Fruit fly (Drosophila melanogaster) whole organism, embryonic: ENCODE results near the gene Jon99Ciii.

Experiments
- Blimp-1 ChIP-seq: fragments of 200-800 bp; sonication (Bioruptor generic); optimal IDR thresholded peaks from 3 replicates; lab custom pipeline; 2018; ENCODE audit warnings: missing biosample characterization, missing genetic modification characterization, mild to moderate bottlenecking, moderate library complexity, missing genetic modification reagents
- CG10431 ChIP-seq: fragments of 200-800 bp; sonication (Bioruptor generic); optimal IDR thresholded peaks from 3 replicates; lab custom pipeline; 2018; ENCODE audit warnings: missing biosample characterization, mild to moderate bottlenecking, missing genetic modification characterization
- CG12391 ChIP-seq: fragments of 200-800 bp; sonication (Bioruptor generic); optimal IDR thresholded peaks from 3 replicates; lab custom pipeline; 2018; ENCODE audit warnings: missing biosample characterization, mild to moderate bottlenecking, missing genetic modification characterization, moderate library complexity
- CG13424 ChIP-seq: fragments of 200-800 bp; sonication (Bioruptor generic); optimal IDR thresholded peaks from 2 replicates; lab custom pipeline; 2019; ENCODE audit warnings: missing biosample characterization, mild to moderate bottlenecking, missing genetic modification characterization, moderate library complexity
- CG13894 ChIP-seq: fragments of 200-800 bp; sonication (Bioruptor generic); optimal IDR thresholded peaks from 3 replicates; lab custom pipeline; 2018; ENCODE audit warnings: missing biosample characterization, mild to moderate bottlenecking, missing genetic modification characterization, moderate library complexity
- CG1647 ChIP-seq: fragments of 200-800 bp; sonication (Bioruptor generic); optimal IDR thresholded peaks from 3 replicates; lab custom pipeline; 2016; ENCODE audit warnings: missing biosample characterization, missing genetic modification characterization
- CG16779 ChIP-seq: fragments of 200-800 bp; sonication (Bioruptor generic); IDR thresholded peaks from 2 replicates; pipeline ENCODE4 v1.3.6; 2022; ENCODE audit warnings: missing biosample characterization, missing genetic modification characterization
- CG16813 ChIP-seq: fragments of 200-800 bp; sonication (Bioruptor generic); IDR thresholded peaks from 3 replicates; pipeline ENCODE4 v1.3.6; 2022; ENCODE audit warnings: missing biosample characterization, missing genetic modification characterization; ENCODE audit not compliant: partially characterized antibody
- CG17385 ChIP-seq: fragments of 200-800 bp; sonication (Bioruptor generic); optimal IDR thresholded peaks from 3 replicates; lab custom pipeline; 2018; ENCODE audit warnings: missing biosample characterization, mild to moderate bottlenecking, missing genetic modification characterization
- CG17612 ChIP-seq: fragments of 200-800 bp; sonication (Bioruptor generic); IDR thresholded peaks from 2 replicates; pipeline ENCODE4 v1.3.6; 2022; ENCODE audit warnings: missing biosample characterization, missing genetic modification characterization
- CG18476 ChIP-seq: fragments of 200-800 bp; sonication (Bioruptor generic); optimal IDR thresholded peaks from 2 replicates; lab custom pipeline; 2016; ENCODE audit warnings: missing biosample characterization, mild to moderate bottlenecking, missing genetic modification characterization
- CG18764 ChIP-seq: fragments of 200-800 bp; sonication (Bioruptor generic); optimal IDR thresholded peaks from 3 replicates; lab custom pipeline; 2016; ENCODE audit warnings: missing biosample characterization, missing genetic modification characterization
- CG31441 ChIP-seq: fragments of 200-800 bp; sonication (Bioruptor generic); IDR thresholded peaks from 2 replicates; pipeline ENCODE4 v1.3.6; 2022; ENCODE audit warnings: missing biosample characterization, missing genetic modification characterization
- CG33557 ChIP-seq: fragments of 200-800 bp; sonication (Bioruptor generic); optimal IDR thresholded peaks from 2 replicates; lab custom pipeline; 2019; ENCODE audit warnings: missing biosample characterization, mild to moderate bottlenecking, missing genetic modification characterization, moderate library complexity
- CG34376 ChIP-seq: fragments of 200-800 bp; sonication (Bioruptor generic); optimal IDR thresholded peaks from 2 replicates; lab custom pipeline; 2018; ENCODE audit warnings: missing biosample characterization, mild to moderate bottlenecking, missing genetic modification characterization
- CG4328 ChIP-seq: fragments of 200-800 bp; sonication (Bioruptor generic); optimal IDR thresholded peaks from 3 replicates; lab custom pipeline; 2017; ENCODE audit warnings: missing biosample characterization, missing genetic modification reagents, missing genetic modification characterization
- CG5180 ChIP-seq: fragments of 200-800 bp; sonication (Bioruptor generic); optimal IDR thresholded peaks from 3 replicates; lab custom pipeline; 2017; ENCODE audit warnings: missing biosample characterization, missing genetic modification characterization, mild to moderate bottlenecking, moderate library complexity, missing genetic modification reagents
- CG5953 ChIP-seq: fragments of 200-800 bp; sonication (Bioruptor generic); IDR thresholded peaks from 2 replicates; pipeline ENCODE4 v1.3.6; 2022; ENCODE audit warnings: missing biosample characterization, missing genetic modification characterization
- CG6272 ChIP-seq: fragments of 200-800 bp; sonication (Bioruptor generic); IDR thresholded peaks from 2 replicates; pipeline ENCODE4 v1.3.6; 2022; ENCODE audit warnings: missing biosample characterization, missing genetic modification characterization
- CG6854 ChIP-seq: fragments of 200-800 bp; sonication (Bioruptor generic); optimal IDR thresholded peaks from 3 replicates; lab custom pipeline; 2017; ENCODE audit warnings: missing biosample characterization, mild to moderate bottlenecking, missing genetic modification characterization
- CG7271 ChIP-seq: fragments of 200-800 bp; sonication (Bioruptor generic); optimal IDR thresholded peaks from 2 replicates; lab custom pipeline; 2018; ENCODE audit warnings: missing biosample characterization, mild to moderate bottlenecking, missing genetic modification characterization, moderate library complexity
- CG7556 ChIP-seq: fragments of 200-800 bp; sonication (Bioruptor generic); optimal IDR thresholded peaks from 2 replicates; lab custom pipeline; 2017; ENCODE audit warnings: missing biosample characterization, mild to moderate bottlenecking, missing genetic modification characterization
- CG7786 ChIP-seq: fragments of 200-800 bp; sonication (Bioruptor generic); optimal IDR thresholded peaks from 2 replicates; lab custom pipeline; 2016; ENCODE audit warnings: missing biosample characterization, missing genetic modification characterization
- CG7839 ChIP-seq: fragments of 200-800 bp; sonication (Bioruptor generic); optimal IDR thresholded peaks from 3 replicates; lab custom pipeline; 2018; ENCODE audit warnings: missing biosample characterization, mild to moderate bottlenecking, missing genetic modification characterization, moderate library complexity
- CG8290 ChIP-seq, 3 experiments: fragments of 200-800 bp; sonication (Bioruptor generic); optimal IDR thresholded peaks; 2 replicates each; lab custom pipeline; 2016 to 2019; ENCODE audit warnings: missing biosample characterization in 3 of 3, missing genetic modification characterization in 3 of 3, mild to moderate bottlenecking in 2 of 3, moderate library complexity in 1 of 3
- CG8388 ChIP-seq: fragments of 200-800 bp; sonication (Bioruptor generic); optimal IDR thresholded peaks from 2 replicates; lab custom pipeline; 2019; ENCODE audit warnings: missing biosample characterization, mild to moderate bottlenecking, missing genetic modification characterization, moderate library complexity
- CrebB ChIP-seq: fragments of 200-800 bp; sonication (Bioruptor generic); optimal IDR thresholded peaks from 3 replicates; lab custom pipeline; 2018; ENCODE audit warnings: missing biosample characterization, mild to moderate bottlenecking, missing genetic modification characterization
- D19B ChIP-seq: fragments of 200-800 bp; sonication (Bioruptor generic); optimal IDR thresholded peaks from 2 replicates; lab custom pipeline; 2017; ENCODE audit warnings: missing biosample characterization, mild to moderate bottlenecking, missing genetic modification characterization
- Doc2 ChIP-seq: fragments of 200-800 bp; sonication (Bioruptor generic); IDR thresholded peaks from 2 replicates; pipeline ENCODE4 v1.3.6; 2022; ENCODE audit warnings: missing biosample characterization, missing genetic modification characterization
- Dp ChIP-seq: fragments of 200-800 bp; sonication (Bioruptor generic); optimal IDR thresholded peaks from 2 replicates; lab custom pipeline; 2018; ENCODE audit warnings: missing biosample characterization, mild to moderate bottlenecking, missing genetic modification characterization, moderate library complexity
- Elba2 ChIP-seq: fragments of 200-800 bp; sonication (Bioruptor generic); optimal IDR thresholded peaks from 3 replicates; lab custom pipeline; 2016; ENCODE audit warnings: missing biosample characterization, missing genetic modification characterization
- Ets97D ChIP-seq: fragments of 200-800 bp; sonication (Bioruptor generic); optimal IDR thresholded peaks from 3 replicates; lab custom pipeline; 2016; ENCODE audit warnings: missing biosample characterization, missing genetic modification characterization
- PHDP ChIP-seq: fragments of 200-800 bp; sonication (Bioruptor generic); optimal IDR thresholded peaks from 3 replicates; lab custom pipeline; 2018; ENCODE audit warnings: missing biosample characterization, mild to moderate bottlenecking, missing genetic modification characterization, moderate library complexity
- ase ChIP-seq: fragments of 200-800 bp; sonication (Bioruptor generic); IDR thresholded peaks from 3 replicates; pipeline ENCODE4 v1.3.6; 2022; ENCODE audit warnings: missing biosample characterization, missing genetic modification characterization
- ash1 ChIP-seq: fragments of 200-800 bp; sonication (Bioruptor generic); optimal IDR thresholded peaks from 2 replicates; lab custom pipeline; 2018; ENCODE audit warnings: missing biosample characterization, mild to moderate bottlenecking, missing genetic modification characterization
- bbx ChIP-seq: fragments of 200-800 bp; sonication (Bioruptor generic); IDR thresholded peaks from 2 replicates; pipeline ENCODE4 v1.3.6; 2022; ENCODE audit warnings: missing biosample characterization, missing genetic modification characterization; ENCODE audit not compliant: partially characterized antibody
- caup ChIP-seq: fragments of 200-800 bp; sonication (Bioruptor generic); optimal IDR thresholded peaks from 3 replicates; lab custom pipeline; 2017; ENCODE audit warnings: missing biosample characterization, mild to moderate bottlenecking, missing genetic modification characterization, moderate library complexity; ENCODE audit not compliant: severe bottlenecking
- gcm ChIP-seq: fragments of 200-800 bp; sonication (Bioruptor generic); optimal IDR thresholded peaks from 2 replicates; lab custom pipeline; 2019; ENCODE audit warnings: missing biosample characterization, mild to moderate bottlenecking, missing genetic modification characterization, moderate library complexity
- gsb-n ChIP-seq: fragments of 200-800 bp; sonication (Bioruptor generic); optimal IDR thresholded peaks from 3 replicates; lab custom pipeline; 2018; ENCODE audit warnings: missing biosample characterization, mild to moderate bottlenecking, missing genetic modification characterization
- hbn ChIP-seq: fragments of 200-800 bp; sonication (Bioruptor generic); IDR thresholded peaks from 2 replicates; pipeline ENCODE4 v1.3.6; 2022; ENCODE audit warnings: missing biosample characterization, missing genetic modification characterization; ENCODE audit not compliant: partially characterized antibody
- lab ChIP-seq: fragments of 200-800 bp; sonication (Bioruptor generic); optimal IDR thresholded peaks from 3 replicates; lab custom pipeline; 2017; ENCODE audit warnings: missing biosample characterization, missing genetic modification characterization, mild to moderate bottlenecking, moderate library complexity, missing genetic modification reagents
- pan ChIP-seq, 4 experiments: fragments of >200 bp in 3 of 4; fragments of 200-800 bp in 1 of 4; sonication (Bioruptor generic) in 1 of 4; optimal IDR thresholded peaks in 3 of 4; IDR thresholded peaks in 1 of 4; 2 replicates each; pipeline versions ENCODE4 v1.3.6 to Lab custom; 2017 to 2022; ENCODE audit warnings: missing biosample characterization in 2 of 4, missing genetic modification characterization in 2 of 4, mixed read lengths in 1 of 4
- ranshi ChIP-seq: fragments of 200-800 bp; sonication (Bioruptor generic); IDR thresholded peaks from 2 replicates; pipeline ENCODE4 v1.3.6; 2022; ENCODE audit warnings: missing biosample characterization, missing genetic modification characterization
- repo ChIP-seq: fragments of 200-800 bp; sonication (Bioruptor generic); optimal IDR thresholded peaks from 2 replicates; lab custom pipeline; 2016; ENCODE audit warnings: missing biosample characterization, missing genetic modification characterization
- sima ChIP-seq: fragments of 200-800 bp; sonication (Bioruptor generic); optimal IDR thresholded peaks from 2 replicates; lab custom pipeline; 2016; ENCODE audit warnings: missing biosample characterization, missing genetic modification characterization
- sob ChIP-seq: fragments of 200-800 bp; sonication (Bioruptor generic); IDR thresholded peaks from 2 replicates; pipeline ENCODE4 v1.3.6; 2022; ENCODE audit warnings: missing biosample characterization, missing genetic modification characterization
- sqz ChIP-seq: fragments of 200-800 bp; sonication (Bioruptor generic); optimal IDR thresholded peaks from 3 replicates; lab custom pipeline; 2018; ENCODE audit warnings: missing biosample characterization, mild to moderate bottlenecking, missing genetic modification characterization
- vnd ChIP-seq: fragments of 200-800 bp; sonication (Bioruptor generic); IDR thresholded peaks from 3 replicates; pipeline ENCODE4 v1.3.6; 2022; ENCODE audit warnings: missing biosample characterization, missing genetic modification characterization; ENCODE audit not compliant: partially characterized antibody
- yki ChIP-seq: fragments of >200 bp; optimal IDR thresholded peaks from 3 replicates; lab custom pipeline; 2018

The Jon99Ciii gene

dm6 chr3R:29903775-29904356 lies 18.1 kb upstream of the Jon99Ciii start, which contains the start of gene CG15517 (continued):
- TF ChIP-seq CG31441 (GFP tag; lab: Robert Waterston, UW) (no peak), CG10431 (GFP tag; lab: Kevin White, UChicago) (no peak), CG7839 (tag; lab: Kevin White, UChicago) (peak; percentile 38), CG1647 (GFP tag; lab: Kevin White, UChicago) (no peak), ase (GFP tag; lab: Robert Waterston, UW) (no peak; the same call in 2 of the 3 replicates), CG33557 (GFP tag; lab: Kevin White, UChicago) (no peak), CG13424 (tag; lab: Kevin White, UChicago) (peak; percentile 4), vnd (GFP tag; lab: Robert Waterston, UW) (no peak), gsb-n (tag; lab: Kevin White, UChicago) (no peak), yki (lab: Kevin White, UChicago) (no peak), Ets97D (no peak), CG17385 (GFP tag; lab: Kevin White, UChicago) (no peak), pan (optimal IDR thresholded peaks at IDR 0.05; lab: Kevin White, UChicago) (no peak), pan (GFP tag; optimal IDR thresholded peaks at IDR 0.05 in 1 of 2, IDR thresholded peaks at IDR 0.05 in 1 of 2) (no peak), Dp (GFP tag; lab: Kevin White, UChicago) (peak; percentile 2), CG4328 (no peak), CG12391 (tag; lab: Kevin White, UChicago) (peak; percentile 3), CG6272 (no peak), Doc2 (no peak), Elba2 (GFP tag; lab: Kevin White, UChicago) (no peak), CG7556 (no peak), caup (GFP tag; lab: Kevin White, UChicago) (no peak), ranshi (GFP tag; lab: Robert Waterston, UW) (no peak), CG18764 (GFP tag; lab: Kevin White, UChicago) (no peak), CG18476 (no peak), CG17612 (GFP tag; lab: Robert Waterston, UW) (no peak), CG6854 (no peak), CG7786 (GFP tag; lab: Kevin White, UChicago) (no peak), D19B (GFP tag; lab: Kevin White, UChicago) (no peak), bbx (GFP tag; lab: Robert Waterston, UW) (no peak), CG34376 (GFP tag; lab: Kevin White, UChicago) (no peak), CG5953 (GFP tag; lab: Robert Waterston, UW) (no peak), CG5180 (GFP tag; lab: Kevin White, UChicago) (no peak), lab (GFP tag; lab: Kevin White, UChicago) (no peak), CG7271 (tag; lab: Kevin White, UChicago) (no peak), hbn (GFP tag; lab: Robert Waterston, UW) (no peak), sima (GFP tag; lab: Kevin White, UChicago) (no peak), CG16779 (GFP tag; lab: Robert Waterston, UW) (no peak), CG16813 (peak; percentile 58), CG13894 (tag; lab: Kevin White, UChicago) (peak; percentile 3), PHDP (tag; lab: Kevin White, UChicago) (peak; percentile 14), CrebB (tag; lab: Kevin White, UChicago) (no peak), repo (no peak), sqz (GFP tag; lab: Kevin White, UChicago) (no peak), gcm (GFP tag; lab: Kevin White, UChicago) (no peak), CG8290 (GFP tag; optimal IDR thresholded peaks at IDR 0.05; lab: Kevin White, UChicago) (no peak), CG8290 (tag; optimal IDR thresholded peaks at IDR 0.05; lab: Kevin White, UChicago) (no peak), CG8388 (GFP tag; lab: Kevin White, UChicago) (no peak), sob (GFP tag; lab: Robert Waterston, UW) (no peak), ash1 (no peak), Blimp-1 (GFP tag; lab: Kevin White, UChicago) (peak; percentile 6)
